Fruit fly (Drosophila melanogaster): ENCODE data around the gene Arglu1.

Arglu1 gene

DNA sequence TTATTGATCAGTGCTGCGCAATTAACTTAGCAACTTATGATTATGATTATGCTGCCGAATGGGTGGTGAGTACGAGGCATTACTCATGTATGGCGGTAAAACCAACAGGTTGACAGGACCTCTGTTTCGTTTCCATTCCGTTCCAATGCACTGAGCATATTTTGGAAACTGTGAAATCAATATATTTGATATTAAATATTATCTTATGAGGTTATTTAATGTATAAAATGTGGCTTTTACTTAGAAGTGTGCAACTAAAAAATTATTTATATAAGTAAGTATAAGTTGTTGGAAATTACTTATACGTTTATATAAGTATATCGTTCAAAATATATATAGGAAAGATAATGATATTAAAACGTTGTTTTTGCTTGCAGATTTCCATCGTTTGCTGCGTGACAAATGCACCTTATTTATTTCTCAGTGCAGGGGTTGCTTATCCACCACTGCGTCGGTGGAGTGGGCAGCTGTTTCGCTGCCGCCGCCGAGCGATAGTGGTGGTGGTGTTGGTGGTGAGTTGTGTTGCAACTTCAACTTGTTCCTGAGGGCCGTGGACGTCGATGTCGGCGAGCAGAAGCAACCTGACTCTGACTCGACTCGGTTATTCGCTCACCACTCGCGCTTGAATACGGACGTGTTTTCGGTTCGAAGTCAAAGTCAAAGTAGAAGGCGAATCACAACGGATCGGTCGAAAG, 46.3 kb upstream of the Arglu1 start, which contains the start of gene bib (continued):
- peak; percentile 73 for TF ChIP-seq Vsx1 (GFP tag; optimal IDR thresholded peaks at IDR 0.05)

DNA sequence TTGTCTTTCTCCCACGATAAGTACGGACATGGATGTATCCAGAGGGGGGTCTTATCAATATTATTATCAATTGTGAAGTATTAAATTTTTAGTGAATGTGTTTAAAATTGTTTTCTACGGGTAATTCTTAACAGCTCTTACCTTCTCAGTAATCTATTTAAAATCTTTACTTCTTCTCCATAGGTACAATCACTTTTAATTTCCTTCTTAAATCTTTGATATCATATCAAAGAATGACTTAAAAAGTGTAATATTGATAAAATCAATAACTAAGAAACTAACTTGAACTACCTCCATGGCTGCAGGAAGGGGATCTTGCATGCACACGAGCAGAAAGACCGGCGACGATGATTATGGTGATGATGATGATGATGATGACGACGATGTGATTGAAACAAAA, 44.6 kb upstream of the Arglu1 start:
- TF ChIP-seq sens (GFP tag) (peak; percentile 51), fd3F (GFP tag; optimal IDR thresholded peaks at IDR 0.05) (no peak), NC2α (GFP tag; optimal IDR thresholded peaks at IDR 0.05) (no peak), CG9932 (GFP tag; IDR thresholded peaks at IDR 0.05) (no peak), ato (GFP tag; IDR thresholded peaks at IDR 0.05; ENCODE audit: partially characterized antibody) (no peak), CG34376 (GFP tag; optimal IDR thresholded peaks at IDR 0.05) (no peak), p53 (GFP tag; optimal IDR thresholded peaks at IDR 0.05) (no peak), eyg (GFP tag; optimal IDR thresholded peaks at IDR 0.05) (no peak), CG2712 (tag; optimal IDR thresholded peaks at IDR 0.05) (peak; percentile 5), CG10979 (tag; optimal IDR thresholded peaks at IDR 0.05) (peak; percentile 2), CG16863 (GFP tag; optimal IDR thresholded peaks at IDR 0.05) (no peak), nom (GFP tag; optimal IDR thresholded peaks at IDR 0.05) (peak; percentile 48), CG8478 (optimal IDR thresholded peaks at IDR 0.05) (no peak), Sry-δ (GFP tag; optimal IDR thresholded peaks at IDR 0.05) (no peak)

DNA sequence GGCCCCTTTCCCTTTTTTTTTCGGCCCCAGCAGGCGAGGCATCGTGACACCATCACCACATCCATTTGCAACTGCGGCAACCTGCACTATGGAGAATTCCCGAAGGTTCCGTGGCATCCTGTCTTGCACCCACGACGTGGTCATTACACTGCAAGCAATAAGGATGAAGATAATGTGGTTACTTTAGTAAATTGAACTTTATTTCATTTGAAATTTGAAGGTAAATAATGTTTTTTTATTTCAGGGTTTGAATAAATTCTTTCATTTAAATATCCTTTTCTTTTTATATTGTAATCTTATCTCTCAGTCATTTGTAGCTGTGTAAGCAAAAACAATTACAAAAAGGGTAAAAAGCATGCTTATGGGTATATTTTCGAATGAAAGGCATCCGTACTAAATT, 43.9 kb upstream of the Arglu1 start:
- TF ChIP-seq dmrt11E (tag; optimal IDR thresholded peaks at IDR 0.05) (peak; percentile 7), CG2712 (tag; optimal IDR thresholded peaks at IDR 0.05) (peak; percentile 8), CG9437 (GFP tag; optimal IDR thresholded peaks at IDR 0.05) (no peak), sens (GFP tag) (peak; percentile 45), Dip3 (GFP tag; optimal IDR thresholded peaks at IDR 0.05) (no peak), CG8765 (GFP tag; IDR thresholded peaks at IDR 0.05) (0 out of 2 replicates have a peak, but pooled peaks have one; percentile 45), CG10979 (tag; optimal IDR thresholded peaks at IDR 0.05) (peak; percentile 31), prd (optimal IDR thresholded peaks at IDR 0.05) (no peak), prd (GFP tag; IDR thresholded peaks at IDR 0.05) (no peak), CG2120 (GFP tag; optimal IDR thresholded peaks at IDR 0.05) (no peak), CG15479 (GFP tag; optimal IDR thresholded peaks at IDR 0.05) (no peak), Mes4 (GFP tag; optimal IDR thresholded peaks at IDR 0.05) (no peak)

DNA sequence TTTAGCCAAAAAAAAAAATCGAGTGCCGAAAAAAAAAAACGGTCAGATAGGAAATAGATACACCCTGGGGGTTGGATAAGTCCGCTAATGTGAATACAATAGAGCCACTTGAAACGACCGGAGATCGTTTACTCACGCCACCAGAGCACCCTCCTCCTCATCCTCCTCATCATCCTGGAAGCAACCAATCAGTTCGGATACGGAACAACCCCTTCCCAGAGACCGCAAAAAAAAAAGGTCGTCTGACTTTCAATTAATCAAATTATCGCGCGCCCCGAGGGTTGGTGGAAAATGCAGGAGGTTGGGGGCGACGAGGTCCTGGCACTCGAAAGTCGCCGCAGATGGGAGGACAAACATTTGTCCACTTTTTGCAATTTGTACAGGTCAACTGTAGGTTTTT, 34.7 kb upstream of the Arglu1 start:
- TF ChIP-seq CG2116 (GFP tag; optimal IDR thresholded peaks at IDR 0.05), result no peak
- 0 out of 3 replicates have a peak, but pooled peaks have one; percentile 17 for TF ChIP-seq mld (GFP tag; IDR thresholded peaks at IDR 0.05; ENCODE audit: partially characterized antibody)
- no peak for TF ChIP-seq lov (optimal IDR thresholded peaks at IDR 0.05)
- TF ChIP-seq lov (GFP tag; IDR thresholded peaks at IDR 0.05), result 0 out of 3 replicates have a peak, but pooled peaks have one; percentile 22
- 0 out of 3 replicates have a peak, but pooled peaks have one; percentile 8 for TF ChIP-seq zfh1 (GFP tag; IDR thresholded peaks at IDR 0.05)
- TF ChIP-seq sqz (GFP tag; optimal IDR thresholded peaks at IDR 0.05), result peak; percentile 81
- peak; percentile 64 for TF ChIP-seq pros (GFP tag; optimal IDR thresholded peaks at IDR 0.05)
- no peak for TF ChIP-seq mirr (GFP tag; optimal IDR thresholded peaks at IDR 0.05)

DNA sequence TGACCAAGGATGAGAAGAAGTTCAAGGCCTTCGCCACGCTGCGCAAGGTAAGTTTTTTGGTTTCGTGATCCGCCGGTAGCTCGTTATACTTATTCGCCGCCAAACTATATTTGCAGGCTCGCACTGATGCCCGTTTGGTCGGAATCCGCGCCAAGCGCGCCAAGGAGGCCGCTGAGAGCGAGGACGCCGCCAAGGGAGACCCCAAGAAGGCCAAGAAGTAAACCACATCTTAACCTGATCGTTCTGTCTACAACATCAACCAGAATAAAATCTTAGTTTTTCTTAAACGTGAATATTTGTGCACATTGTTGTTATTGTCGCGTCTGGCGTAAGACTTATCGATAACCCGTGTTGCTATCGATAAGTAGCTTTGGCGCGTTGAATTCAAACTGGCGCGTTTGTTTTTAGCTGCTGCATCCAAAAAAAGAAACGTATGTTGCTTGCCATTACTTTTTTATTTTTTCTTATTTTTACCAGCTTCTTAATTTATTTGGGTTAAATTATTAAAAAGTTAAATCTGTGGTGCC, 30.3 kb upstream of the Arglu1 start:
- TF ChIP-seq mld (GFP tag; IDR thresholded peaks at IDR 0.05; ENCODE audit: partially characterized antibody) (peak; percentile 68; the same call in 2 of the 3 replicates), Dref (GFP tag; IDR thresholded peaks at IDR 0.05) (peak; percentile 83), CG12769 (tag; optimal IDR thresholded peaks at IDR 0.05) (no peak), CG7963 (GFP tag; IDR thresholded peaks at IDR 0.05; ENCODE audit: partially characterized antibody) (peak; percentile 46; the same call in 1 of the 3 replicates), sim (GFP tag; IDR thresholded peaks at IDR 0.05) (no peak), CG1647 (GFP tag; optimal IDR thresholded peaks at IDR 0.05) (no peak), Dp (GFP tag; optimal IDR thresholded peaks at IDR 0.05) (peak; percentile 73), CG2116 (GFP tag; optimal IDR thresholded peaks at IDR 0.05) (peak; percentile 45), CG13287 (GFP tag; IDR thresholded peaks at IDR 0.05; ENCODE audit: partially characterized antibody) (peak; percentile 76), CG12104 (GFP tag; optimal IDR thresholded peaks at IDR 0.05) (no peak), BEAF-32 (GFP tag; optimal IDR thresholded peaks at IDR 0.05) (peak; percentile 37), bbx (GFP tag; IDR thresholded peaks at IDR 0.05; ENCODE audit: partially characterized antibody) (0 out of 2 replicates have a peak, but pooled peaks have one; percentile 27), lmd (GFP tag; IDR thresholded peaks at IDR 0.05) (no peak), scrt (GFP tag; optimal IDR thresholded peaks at IDR 0.05) (no peak)
